Worm (Caenorhabditis elegans) whole organism, late embryonic: ENCODE results near the gene C17G10.6.

Experiments
- ceh-19 ChIP-seq: fragments of 200-800 bp; sonication (Bioruptor generic); optimal IDR thresholded peaks from 2 replicates; lab custom pipeline; 2018; ENCODE audit warnings: mild to moderate bottlenecking, missing genetic modification characterization, missing compliant biosample characterization
- pqm-1 ChIP-seq: sonication (generic microtip); optimal IDR thresholded peaks from 2 replicates; lab custom pipeline; 2016; ENCODE audit warnings: missing genetic modification characterization, missing compliant biosample characterization

- no peak for TF ChIP-seq pqm-1 (tag; lab: Kevin White, UChicago)
- TF ChIP-seq ceh-19 (GFP tag; lab: Kevin White, UChicago) = no peak
Observed at ce11 chrII:5619298-5619697, 16.2 kb upstream of the C17G10.6 start, which contains the start of gene dhs-6.
